Worm (Caenorhabditis elegans): Measurements from ENCODE around the gene cup-16.

ce11 chrII:8721955-8722524 is 15.1 kb downstream of the cup-16 start, which contains the start of gene trcs-2:
- TF ChIP-seq F49E8.2 (tag; optimal IDR thresholded peaks at IDR 0.05; ENCODE audit: insufficient read depth) (no peak), gei-17 (GFP tag; optimal IDR thresholded peaks at IDR 0.05) (no peak), mel-28 (tag; optimal IDR thresholded peaks at IDR 0.05; ENCODE audit: borderline replicate concordance) (no peak), aptf-2 (GFP tag; conservative IDR thresholded peaks at IDR 0.05) (no peak), snpc-4 (GFP tag; optimal IDR thresholded peaks at IDR 0.05) (no peak), snpc-4 (tag; optimal IDR thresholded peaks at IDR 0.05) (no peak), attf-6 (GFP tag; IDR thresholded peaks at IDR 0.05) (no peak), C17E4.6 (GFP tag; IDR thresholded peaks at IDR 0.05) (no peak), ama-1 (optimal IDR thresholded peaks at IDR 0.05) (no peak), ama-1 (GFP tag; optimal IDR thresholded peaks at IDR 0.05) (no peak)

Data from whole organism, young adult.